ENCODE assay signal across 4 worm cellular contexts in genomic region chrV:11083691-11084090, ce11.
TF ChIP-seq lines count a peak whose summit lies in the region.

No protein-coding gene starts in this region.

TF ChIP-seq in whole organism, L2 larva, 48 proteins besides CTCF, POLR2A, EP300 and RAD21 (continues in another document):
- TF ChIP-seq crh-2 (tag; optimal IDR thresholded peaks at IDR 0.05; lab: Kevin White, UChicago) = no peak
- no peak for TF ChIP-seq dmd-4 (tag; optimal IDR thresholded peaks at IDR 0.05; lab: Kevin White, UChicago)
- no peak for TF ChIP-seq ztf-11 (tag; optimal IDR thresholded peaks at IDR 0.05; lab: Kevin White, UChicago)
- no peak for TF ChIP-seq gmeb-1 (tag; optimal IDR thresholded peaks at IDR 0.05; lab: Kevin White, UChicago)
- peak; percentile 29 for TF ChIP-seq unc-55 (GFP tag; optimal IDR thresholded peaks at IDR 0.05; lab: Kevin White, UChicago)
- TF ChIP-seq mdl-1 (tag; optimal IDR thresholded peaks at IDR 0.05; lab: Kevin White, UChicago) = peak; percentile 19 to 37
- no peak for TF ChIP-seq nhr-25 (tag; optimal IDR thresholded peaks at IDR 0.05; lab: Kevin White, UChicago)
- no peak for TF ChIP-seq nhr-12 (tag; optimal IDR thresholded peaks at IDR 0.05; lab: Kevin White, UChicago)
- TF ChIP-seq alr-1 (tag; optimal IDR thresholded peaks at IDR 0.05; lab: Kevin White, UChicago) = no peak
- no peak for TF ChIP-seq unc-62 (GFP tag; optimal IDR thresholded peaks at IDR 0.05; lab: Kevin White, UChicago)
- no peak for TF ChIP-seq ama-1 (optimal IDR thresholded peaks at IDR 0.05; lab: Kevin White, UChicago)
- no peak for TF ChIP-seq unc-39 (tag; optimal IDR thresholded peaks at IDR 0.05; lab: Kevin White, UChicago)
- peak; percentile 38 for TF ChIP-seq mab-5 (tag; optimal IDR thresholded peaks at IDR 0.05; lab: Kevin White, UChicago)
- peak; percentile 33 for TF ChIP-seq lin-13 (GFP tag; optimal IDR thresholded peaks at IDR 0.05; lab: Kevin White, UChicago)
- TF ChIP-seq nhr-77 (tag; optimal IDR thresholded peaks at IDR 0.05; lab: Kevin White, UChicago) = no peak
- no peak for TF ChIP-seq ZK546.5 (tag; optimal IDR thresholded peaks at IDR 0.05; lab: Kevin White, UChicago)
- TF ChIP-seq nhr-129 (tag; optimal IDR thresholded peaks at IDR 0.05; lab: Kevin White, UChicago) = peak; percentile 77
- no peak for TF ChIP-seq skn-1 (tag; optimal IDR thresholded peaks at IDR 0.05; lab: Kevin White, UChicago)
- peak; percentile 5 for TF ChIP-seq Y55F3AM.14 (GFP tag; optimal IDR thresholded peaks at IDR 0.05; lab: Kevin White, UChicago)
- TF ChIP-seq nhr-10 (tag; optimal IDR thresholded peaks at IDR 0.05; lab: Kevin White, UChicago) = no peak
- TF ChIP-seq lsy-2 (tag; optimal IDR thresholded peaks at IDR 0.05; lab: Kevin White, UChicago) = peak in 1 of 2 experiments; percentile 62
- no peak for TF ChIP-seq mbf-1 (tag; optimal IDR thresholded peaks at IDR 0.05; lab: Kevin White, UChicago)
- TF ChIP-seq elt-3 (tag; optimal IDR thresholded peaks at IDR 0.05; lab: Kevin White, UChicago) = no peak
- no peak for TF ChIP-seq nhr-6 (tag; optimal IDR thresholded peaks at IDR 0.05; lab: Kevin White, UChicago)

TF ChIP-seq in whole organism, L4 larva, 104 proteins besides CTCF, POLR2A, EP300 and RAD21 (continues in another document):
- no peak for TF ChIP-seq lin-13 (GFP tag; optimal IDR thresholded peaks at IDR 0.05; lab: Kevin White, UChicago)
- no peak for TF ChIP-seq madf-9 (GFP tag; conservative IDR thresholded peaks at IDR 0.05; lab: Robert Waterston, UW)
- TF ChIP-seq ceh-82 (tag; optimal IDR thresholded peaks at IDR 0.05; lab: Kevin White, UChicago) = no peak
- TF ChIP-seq lir-3 (tag; optimal IDR thresholded peaks at IDR 0.05; lab: Kevin White, UChicago) = no peak
- no peak for TF ChIP-seq Y75B8A.6 (GFP tag; IDR thresholded peaks at IDR 0.05; lab: Robert Waterston, UW)
- TF ChIP-seq arid-1 (GFP tag; conservative IDR thresholded peaks at IDR 0.05; lab: Robert Waterston, UW) = no peak
- TF ChIP-seq mdt-29 (GFP tag; IDR thresholded peaks at IDR 0.05; lab: Robert Waterston, UW) = no peak
- TF ChIP-seq ZK337.2 (GFP tag; IDR thresholded peaks at IDR 0.05; lab: Robert Waterston, UW) = no peak
- no peak for TF ChIP-seq zfp-2 (tag; optimal IDR thresholded peaks at IDR 0.05; lab: Kevin White, UChicago)
- no peak for TF ChIP-seq spr-1 (tag; optimal IDR thresholded peaks at IDR 0.05; lab: Kevin White, UChicago)
- TF ChIP-seq hlh-11 (tag; optimal IDR thresholded peaks at IDR 0.05; lab: Kevin White, UChicago) = peak; percentile 43
- peak; percentile 55 for TF ChIP-seq mxl-3 (GFP tag; optimal IDR thresholded peaks at IDR 0.05; lab: Kevin White, UChicago)
- TF ChIP-seq lim-7 (GFP tag; IDR thresholded peaks at IDR 0.05; lab: Robert Waterston, UW) = no peak
- no peak for TF ChIP-seq hif-1 (tag; optimal IDR thresholded peaks at IDR 0.05; lab: Kevin White, UChicago)
- no peak for TF ChIP-seq nhr-111 (GFP tag; optimal IDR thresholded peaks at IDR 0.05; lab: Kevin White, UChicago)
- TF ChIP-seq mep-1 (tag; optimal IDR thresholded peaks at IDR 0.05; lab: Kevin White, UChicago) = no peak
- TF ChIP-seq Y105C5A.15 (GFP tag; IDR thresholded peaks at IDR 0.05; lab: Robert Waterston, UW) = no peak
- TF ChIP-seq attf-4 (tag; optimal IDR thresholded peaks at IDR 0.05; lab: Kevin White, UChicago) = no peak
- no peak for TF ChIP-seq ctbp-1 (GFP tag; IDR thresholded peaks at IDR 0.05; lab: Robert Waterston, UW)
- no peak for TF ChIP-seq dmd-8 (GFP tag; IDR thresholded peaks at IDR 0.05; lab: Robert Waterston, UW)
- no peak for TF ChIP-seq nhr-10 (tag; optimal IDR thresholded peaks at IDR 0.05; lab: Kevin White, UChicago)
- no peak for TF ChIP-seq lin-29 (GFP tag; IDR thresholded peaks at IDR 0.05; lab: Robert Waterston, UW)
- no peak for TF ChIP-seq nhr-237 (tag; optimal IDR thresholded peaks at IDR 0.05; lab: Kevin White, UChicago)
- TF ChIP-seq aha-1 (tag; lab: Kevin White, UChicago) = peak; percentile 55
- no peak for TF ChIP-seq daf-8 (GFP tag; IDR thresholded peaks at IDR 0.05; lab: Robert Waterston, UW)
- no peak for TF ChIP-seq tra-1 (GFP tag; IDR thresholded peaks at IDR 0.05; lab: Robert Waterston, UW)
- TF ChIP-seq D1046.2 (GFP tag; IDR thresholded peaks at IDR 0.05; lab: Robert Waterston, UW) = no peak

TF ChIP-seq in whole organism, late embryonic, 69 proteins besides CTCF, POLR2A, EP300 and RAD21 (continues in another document):
- peak; percentile 3 for TF ChIP-seq ref-2 (tag; optimal IDR thresholded peaks at IDR 0.05; lab: Kevin White, UChicago)
- no peak for TF ChIP-seq lin-11 (tag; optimal IDR thresholded peaks at IDR 0.05; lab: Kevin White, UChicago)
- TF ChIP-seq gmeb-2 (tag; optimal IDR thresholded peaks at IDR 0.05; lab: Kevin White, UChicago) = no peak
- TF ChIP-seq hlh-6 (tag; optimal IDR thresholded peaks at IDR 0.05; lab: Kevin White, UChicago) = no peak
- TF ChIP-seq C08G9.2 (tag; optimal IDR thresholded peaks at IDR 0.05; lab: Kevin White, UChicago) = no peak
- TF ChIP-seq ceh-34 (tag; optimal IDR thresholded peaks at IDR 0.05; lab: Kevin White, UChicago) = no peak
- TF ChIP-seq sox-4 (tag; optimal IDR thresholded peaks at IDR 0.05; lab: Kevin White, UChicago) = no peak
- TF ChIP-seq F13H6.1 (tag; optimal IDR thresholded peaks at IDR 0.05; lab: Kevin White, UChicago) = peak; percentile 16
- TF ChIP-seq pqm-1 (tag; optimal IDR thresholded peaks at IDR 0.05; lab: Kevin White, UChicago) = no peak
- peak; percentile 72 for TF ChIP-seq rnt-1 (tag; optimal IDR thresholded peaks at IDR 0.05; lab: Kevin White, UChicago)
- no peak for TF ChIP-seq hlh-15 (tag; optimal IDR thresholded peaks at IDR 0.05; lab: Kevin White, UChicago)
- no peak for TF ChIP-seq Y22D7AL.16 (tag; optimal IDR thresholded peaks at IDR 0.05; lab: Kevin White, UChicago)
- no peak for TF ChIP-seq ceh-45 (GFP tag; IDR thresholded peaks at IDR 0.05; lab: Robert Waterston, UW)
- no peak for TF ChIP-seq K09A11.1 (tag; optimal IDR thresholded peaks at IDR 0.05; lab: Kevin White, UChicago; ENCODE audit: insufficient read depth)
- TF ChIP-seq ceh-19 (GFP tag; optimal IDR thresholded peaks at IDR 0.05; lab: Kevin White, UChicago) = no peak
- TF ChIP-seq syd-9 (tag; optimal IDR thresholded peaks at IDR 0.05; lab: Kevin White, UChicago) = no peak
- no peak for TF ChIP-seq elt-2 (tag; optimal IDR thresholded peaks at IDR 0.05; lab: Kevin White, UChicago)
- TF ChIP-seq lim-6 (tag; optimal IDR thresholded peaks at IDR 0.05; lab: Kevin White, UChicago) = no peak
- no peak for TF ChIP-seq tbx-7 (tag; optimal IDR thresholded peaks at IDR 0.05; lab: Kevin White, UChicago)
- peak; percentile 74 for TF ChIP-seq nfya-1 (tag; optimal IDR thresholded peaks at IDR 0.05; lab: Kevin White, UChicago)
- peak; percentile 55 for TF ChIP-seq pha-2 (tag; optimal IDR thresholded peaks at IDR 0.05; lab: Kevin White, UChicago)
- no peak for TF ChIP-seq madf-2 (tag; optimal IDR thresholded peaks at IDR 0.05; lab: Kevin White, UChicago)
- no peak for TF ChIP-seq ceh-48 (tag; optimal IDR thresholded peaks at IDR 0.05; lab: Kevin White, UChicago)
- TF ChIP-seq ahr-1 (tag; optimal IDR thresholded peaks at IDR 0.05; lab: Kevin White, UChicago) = no peak
- peak; percentile 53 for TF ChIP-seq ceh-31 (tag; optimal IDR thresholded peaks at IDR 0.05; lab: Kevin White, UChicago)
- TF ChIP-seq fkh-6 (tag; optimal IDR thresholded peaks at IDR 0.05; lab: Kevin White, UChicago) = no peak
- TF ChIP-seq pat-9 (tag; optimal IDR thresholded peaks at IDR 0.05; lab: Kevin White, UChicago) = peak; percentile 76

TF ChIP-seq in whole organism, mixed stage, embryonic, 35 proteins besides CTCF, POLR2A, EP300 and RAD21 (continues in another document):
- TF ChIP-seq M03D4.4 (tag; optimal IDR thresholded peaks at IDR 0.05; lab: Kevin White, UChicago) (no peak), unc-120 (tag; optimal IDR thresholded peaks at IDR 0.05; lab: Kevin White, UChicago; ENCODE audit: poor library complexity, severe bottlenecking) (peak; percentile 90), tbx-8 (GFP tag; optimal IDR thresholded peaks at IDR 0.05; lab: Kevin White, UChicago) (no peak), ceh-83 (GFP tag; optimal IDR thresholded peaks at IDR 0.05; lab: Kevin White, UChicago) (no peak), lsy-2 (tag; optimal IDR thresholded peaks at IDR 0.05; lab: Kevin White, UChicago) (no peak), nhr-2 (tag; optimal IDR thresholded peaks at IDR 0.05; lab: Kevin White, UChicago) (no peak), pha-4 (tag; optimal IDR thresholded peaks at IDR 0.05; lab: Kevin White, UChicago) (no peak), mep-1 (tag; optimal IDR thresholded peaks at IDR 0.05; lab: Kevin White, UChicago) (no peak), ham-2 (GFP tag; optimal IDR thresholded peaks at IDR 0.05; lab: Kevin White, UChicago) (peak; percentile 21), ceh-43 (GFP tag; optimal IDR thresholded peaks at IDR 0.05; lab: Kevin White, UChicago) (no peak), lin-13 (tag; optimal IDR thresholded peaks at IDR 0.05; lab: Kevin White, UChicago) (no peak), bed-3 (GFP tag; optimal IDR thresholded peaks at IDR 0.05; lab: Kevin White, UChicago) (no peak), sptf-1 (tag; optimal IDR thresholded peaks at IDR 0.05; lab: Kevin White, UChicago) (no peak), sem-2 (GFP tag; optimal IDR thresholded peaks at IDR 0.05; lab: Kevin White, UChicago) (no peak), lin-32 (GFP tag; optimal IDR thresholded peaks at IDR 0.05; lab: Kevin White, UChicago) (no peak), drap-1 (GFP tag; optimal IDR thresholded peaks at IDR 0.05; lab: Kevin White, UChicago) (no peak), zip-8 (tag; optimal IDR thresholded peaks at IDR 0.05; lab: Kevin White, UChicago) (peak; percentile 95), unc-62 (GFP tag; optimal IDR thresholded peaks at IDR 0.05; lab: Kevin White, UChicago) (peak; percentile 70), ces-1 (GFP tag; optimal IDR thresholded peaks at IDR 0.05; lab: Kevin White, UChicago) (no peak), nhr-237 (tag; optimal IDR thresholded peaks at IDR 0.05; lab: Kevin White, UChicago) (peak; percentile 75), flh-1 (GFP tag; optimal IDR thresholded peaks at IDR 0.05; lab: Kevin White, UChicago) (no peak), blmp-1 (tag; optimal IDR thresholded peaks at IDR 0.05; lab: Kevin White, UChicago) (no peak), nhr-28 (tag; optimal IDR thresholded peaks at IDR 0.05; lab: Kevin White, UChicago) (no peak), mab-5 (tag; optimal IDR thresholded peaks at IDR 0.05; lab: Kevin White, UChicago) (peak; percentile 74), hlh-1 (tag; optimal IDR thresholded peaks at IDR 0.05; lab: Kevin White, UChicago) (peak; percentile 85), mls-2 (tag; optimal IDR thresholded peaks at IDR 0.05; lab: Kevin White, UChicago) (no peak), cnd-1 (tag; optimal IDR thresholded peaks at IDR 0.05; lab: Kevin White, UChicago) (no peak), ceh-39 (tag; optimal IDR thresholded peaks at IDR 0.05; lab: Kevin White, UChicago) (peak; percentile 26), unc-39 (tag; optimal IDR thresholded peaks at IDR 0.05; lab: Kevin White, UChicago) (no peak), nhr-12 (tag; optimal IDR thresholded peaks at IDR 0.05; lab: Kevin White, UChicago) (no peak), ztf-11 (tag; optimal IDR thresholded peaks at IDR 0.05; lab: Kevin White, UChicago) (no peak), nhr-76 (tag; optimal IDR thresholded peaks at IDR 0.05; lab: Kevin White, UChicago) (no peak)
